Worm (Caenorhabditis elegans): ENCODE data around the gene cyp-33E3.

ce11 chrIV:8595767-8596166 lies 19.0 kb upstream of the cyp-33E3 start, which contains the start of gene clec-181:
- TF ChIP-seq mab-5 (tag; optimal IDR thresholded peaks at IDR 0.05) (no peak), lsy-2 (tag; optimal IDR thresholded peaks at IDR 0.05) (no peak), nhr-237 (tag; optimal IDR thresholded peaks at IDR 0.05) (no peak), blmp-1 (tag; optimal IDR thresholded peaks at IDR 0.05) (no peak), ceh-39 (tag; optimal IDR thresholded peaks at IDR 0.05) (no peak), nhr-76 (tag; optimal IDR thresholded peaks at IDR 0.05) (no peak), ceh-43 (GFP tag; optimal IDR thresholded peaks at IDR 0.05) (no peak), unc-39 (tag; optimal IDR thresholded peaks at IDR 0.05) (no peak), ham-2 (GFP tag; optimal IDR thresholded peaks at IDR 0.05) (no peak)

All from whole organism, mixed stage, embryonic.